Worm (Caenorhabditis elegans): ENCODE results near the gene dmd-7.

dmd-7 gene

DNA sequence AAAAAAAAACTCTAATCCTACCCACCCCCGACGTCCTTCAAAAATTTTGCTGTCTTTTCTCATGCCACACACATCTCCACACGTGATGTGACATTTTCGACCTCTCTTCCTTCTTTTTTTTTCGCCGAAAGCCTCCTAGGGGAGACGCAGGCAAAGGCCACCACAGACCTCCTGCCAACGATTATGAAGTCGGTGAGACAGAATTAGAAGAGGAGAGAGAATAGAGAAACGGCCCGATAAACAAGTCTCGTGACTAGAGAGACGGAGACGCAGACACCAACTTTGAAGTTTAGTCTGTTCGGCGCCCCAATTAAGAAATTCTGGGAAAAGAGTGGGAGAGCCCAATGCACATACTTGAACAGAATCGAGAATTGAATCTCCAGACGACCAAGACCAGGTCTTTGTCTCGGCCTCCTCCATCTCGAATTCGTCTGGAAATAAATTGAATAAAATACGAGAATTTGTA, 22.2 kb upstream of the dmd-7 start (continued):
- TF ChIP-seq hlh-30 (tag; optimal IDR thresholded peaks at IDR 0.05; ENCODE audit: insufficient read depth), result peak; percentile 100
- TF ChIP-seq spr-3 (GFP tag; optimal IDR thresholded peaks at IDR 0.05), result no peak
- peak; percentile 92 for TF ChIP-seq daf-19 (GFP tag; conservative IDR thresholded peaks at IDR 0.05)
- peak; percentile 74 to 90 for TF ChIP-seq hif-1 (tag; optimal IDR thresholded peaks at IDR 0.05)
- TF ChIP-seq nhr-41 (GFP tag; IDR thresholded peaks at IDR 0.05), result no peak
- no peak for TF ChIP-seq sdz-12 (GFP tag; optimal IDR thresholded peaks at IDR 0.05)
- 0 out of 2 replicates have a peak, but pooled peaks have one; percentile 9 for TF ChIP-seq F44E2.7 (GFP tag; IDR thresholded peaks at IDR 0.05)
- TF ChIP-seq D1046.2 (GFP tag; IDR thresholded peaks at IDR 0.05), result 0 out of 2 replicates have a peak, but pooled peaks have one; percentile 61
- peak; percentile 45 for TF ChIP-seq madf-9 (GFP tag; conservative IDR thresholded peaks at IDR 0.05)
- TF ChIP-seq dmd-6 (GFP tag; IDR thresholded peaks at IDR 0.05), result peak; percentile 98
- peak; percentile 98 for TF ChIP-seq mep-1 (tag; optimal IDR thresholded peaks at IDR 0.05)
- no peak for TF ChIP-seq F26F4.8 (GFP tag; conservative IDR thresholded peaks at IDR 0.05)
- TF ChIP-seq nhr-76 (tag; optimal IDR thresholded peaks at IDR 0.05), result peak; percentile 21
- peak; percentile 37 for TF ChIP-seq pqm-1 (tag; optimal IDR thresholded peaks at IDR 0.05)
- peak; percentile 94 for TF ChIP-seq tra-1 (GFP tag; IDR thresholded peaks at IDR 0.05)
- TF ChIP-seq zag-1 (tag; optimal IDR thresholded peaks at IDR 0.05), result peak; percentile 20
- peak; percentile 79 for TF ChIP-seq ces-1 (GFP tag; optimal IDR thresholded peaks at IDR 0.05)
- TF ChIP-seq pha-4 (GFP tag; IDR thresholded peaks at IDR 0.05), result peak; percentile 88
- TF ChIP-seq pha-4 (tag; optimal IDR thresholded peaks at IDR 0.05), result peak; percentile 61
- 0 out of 2 replicates have a peak, but pooled peaks have one; percentile 22 for TF ChIP-seq dmd-9 (GFP tag; IDR thresholded peaks at IDR 0.05)
- peak; percentile 92 for TF ChIP-seq nhr-25 (tag; optimal IDR thresholded peaks at IDR 0.05; ENCODE audit: borderline replicate concordance, insufficient read depth)
- no peak for TF ChIP-seq ceh-82 (tag; optimal IDR thresholded peaks at IDR 0.05)
- peak; percentile 67 for TF ChIP-seq duxl-1 (tag; optimal IDR thresholded peaks at IDR 0.05; ENCODE audit: poor library complexity)

DNA sequence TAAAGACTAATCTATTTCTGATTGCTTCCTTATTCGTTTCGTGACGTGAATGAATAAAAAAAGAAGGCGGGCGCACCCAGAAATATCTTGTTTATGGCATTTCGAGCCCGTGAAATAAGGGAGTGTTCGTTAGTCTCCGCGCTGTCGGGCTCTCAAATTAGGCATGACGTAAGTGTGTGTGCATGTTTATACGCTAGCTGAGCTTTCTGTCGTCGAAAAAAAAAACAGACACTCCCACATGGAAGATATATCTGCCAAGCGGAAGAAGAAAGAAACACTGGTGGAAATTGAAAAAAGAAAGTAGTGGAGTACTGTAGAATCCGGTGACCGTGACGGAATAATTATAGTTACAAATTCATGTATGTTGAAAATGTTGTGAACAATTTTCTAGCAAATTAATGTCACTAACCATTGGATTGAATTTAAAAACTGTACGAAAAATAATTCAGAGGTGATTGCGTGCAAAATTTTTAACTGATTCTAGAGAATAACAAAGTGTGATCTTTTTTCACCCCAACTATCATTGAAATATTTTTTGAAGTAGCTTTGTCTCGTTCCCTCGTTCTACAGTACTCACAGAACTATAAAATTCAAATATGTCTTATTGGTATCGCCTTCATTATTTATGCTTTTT, 21.6 kb upstream of the dmd-7 start:
- TF ChIP-seq nhr-10 (tag; optimal IDR thresholded peaks at IDR 0.05) (no peak), mes-2 (tag; optimal IDR thresholded peaks at IDR 0.05; ENCODE audit: poor library complexity, severe bottlenecking) (peak; percentile 52), mdl-1 (tag; optimal IDR thresholded peaks at IDR 0.05) (no peak), aha-1 (tag) (peak; percentile 94), lin-1 (GFP tag; IDR thresholded peaks at IDR 0.05) (no peak), sdz-12 (GFP tag; optimal IDR thresholded peaks at IDR 0.05) (no peak), ces-1 (GFP tag; optimal IDR thresholded peaks at IDR 0.05) (no peak), php-3 (GFP tag; IDR thresholded peaks at IDR 0.05) (peak; percentile 9; the same call in 1 of the 2 replicates), duxl-1 (tag; optimal IDR thresholded peaks at IDR 0.05; ENCODE audit: poor library complexity) (peak; percentile 37), ama-1 (optimal IDR thresholded peaks at IDR 0.05) (no peak), Y75B8A.6 (GFP tag; IDR thresholded peaks at IDR 0.05) (peak; percentile 10; the same call in 1 of the 2 replicates), nhr-77 (tag; optimal IDR thresholded peaks at IDR 0.05) (peak; percentile 34), lsy-2 (tag; optimal IDR thresholded peaks at IDR 0.05) (peak in 1 of 2 experiments; percentile 36), spr-3 (GFP tag; optimal IDR thresholded peaks at IDR 0.05) (peak; percentile 29), lin-38 (GFP tag; IDR thresholded peaks at IDR 0.05) (no peak), T20F7.1 (GFP tag; optimal IDR thresholded peaks at IDR 0.05) (no peak), dve-1 (tag; optimal IDR thresholded peaks at IDR 0.05; ENCODE audit: insufficient read depth) (peak; percentile 0), ztf-7 (tag; optimal IDR thresholded peaks at IDR 0.05) (no peak), unc-62 (GFP tag; optimal IDR thresholded peaks at IDR 0.05 in 1 of 2) (peak in 1 of 2 experiments; percentile 97), unc-62 (tag; optimal IDR thresholded peaks at IDR 0.05) (no peak), tra-1 (GFP tag; IDR thresholded peaks at IDR 0.05) (no peak), D1046.2 (GFP tag; IDR thresholded peaks at IDR 0.05) (no peak), cey-2 (tag; optimal IDR thresholded peaks at IDR 0.05; ENCODE audit: borderline replicate concordance, insufficient read depth) (no peak), nhr-42 (GFP tag; IDR thresholded peaks at IDR 0.05) (0 out of 2 replicates have a peak, but pooled peaks have one; percentile 4)
